Worm (Caenorhabditis elegans) whole organism, L4/young adult: Measurements from ENCODE around the gene pch-2.

Experiments
- W03F9.2 ChIP-seq: fragments of 150-350 bp; optimal IDR thresholded peaks from 2 replicates; lab custom pipeline; 2014; ENCODE audit warnings: missing biosample characterization, missing genetic modification characterization
- dao-5 ChIP-seq: sonication (generic microtip); optimal IDR thresholded peaks from 2 replicates; lab custom pipeline; 2016; ENCODE audit warnings: missing genotype, missing genetic modification characterization, moderate library complexity, missing compliant biosample characterization
- him-1 ChIP-seq: sonication (generic microtip); optimal IDR thresholded peaks from 2 replicates; lab custom pipeline; 2016; ENCODE audit warnings: missing genotype, missing genetic modification reagents, missing genetic modification characterization, missing compliant biosample characterization

- TF ChIP-seq W03F9.2 (tag; lab: Kevin White, UChicago) = no peak
- no peak for TF ChIP-seq him-1 (tag; lab: Kevin White, UChicago)
- TF ChIP-seq dao-5 (tag; lab: Kevin White, UChicago) = no peak
Observed at ce11 chrII:8127290-8127689, 30.9 kb upstream of the pch-2 start.
